Worm (Caenorhabditis elegans) whole organism, late embryonic: ENCODE measurements around the gene F59A6.10.

Experiments used
- C08G9.2 ChIP-seq: sonication (generic microtip); optimal IDR thresholded peaks from 2 replicates; lab custom pipeline; 2016; ENCODE audit warnings: mild to moderate bottlenecking, missing genetic modification characterization, moderate library complexity, missing compliant biosample characterization
- C38D4.7 ChIP-seq: fragments of 200-800 bp; sonication (Bioruptor generic); optimal IDR thresholded peaks from 2 replicates; lab custom pipeline; 2018; ENCODE audit warnings: mild to moderate bottlenecking, missing genetic modification characterization, moderate library complexity, missing compliant biosample characterization
- F13H6.1 ChIP-seq: sonication (generic microtip); optimal IDR thresholded peaks from 2 replicates; lab custom pipeline; 2016; ENCODE audit warnings: missing genetic modification characterization, missing compliant biosample characterization
- K02D7.2 ChIP-seq: sonication (generic microtip); optimal IDR thresholded peaks from 2 replicates; lab custom pipeline; 2017; ENCODE audit warnings: mild to moderate bottlenecking, missing genetic modification characterization, missing compliant biosample characterization
- K09A11.1 ChIP-seq: sonication (generic microtip); optimal IDR thresholded peaks from 2 replicates; lab custom pipeline; 2017; ENCODE audit warnings: antibody characterized with exemption, mild to moderate bottlenecking, missing genetic modification characterization, missing compliant biosample characterization; ENCODE audit not compliant: insufficient read depth
- ceh-14 ChIP-seq: sonication (generic microtip); optimal IDR thresholded peaks from 2 replicates; lab custom pipeline; 2016; ENCODE audit warnings: missing genotype, missing genetic modification characterization, missing compliant biosample characterization
- ceh-18 ChIP-seq: sonication (generic microtip); optimal IDR thresholded peaks from 2 replicates; lab custom pipeline; 2016; ENCODE audit warnings: missing genetic modification characterization, missing compliant biosample characterization
- ceh-19 ChIP-seq: fragments of 200-800 bp; sonication (Bioruptor generic); optimal IDR thresholded peaks from 2 replicates; lab custom pipeline; 2018; ENCODE audit warnings: mild to moderate bottlenecking, missing genetic modification characterization, missing compliant biosample characterization
- ceh-2 ChIP-seq: sonication (generic microtip); optimal IDR thresholded peaks from 2 replicates; lab custom pipeline; 2016; ENCODE audit warnings: missing genotype, missing genetic modification characterization, missing compliant biosample characterization
- ceh-22 ChIP-seq: sonication (generic microtip); optimal IDR thresholded peaks from 2 replicates; lab custom pipeline; 2017; ENCODE audit warnings: missing biosample characterization, missing genetic modification characterization
- ceh-34 ChIP-seq: sonication (generic microtip); optimal IDR thresholded peaks from 2 replicates; lab custom pipeline; 2016; ENCODE audit warnings: mild to moderate bottlenecking, missing genetic modification characterization, missing compliant biosample characterization
- ceh-45 ChIP-seq: fragments of 200-800 bp; sonication (Bioruptor generic); IDR thresholded peaks from 2 replicates; pipeline ENCODE4 v1.3.6; 2022; ENCODE audit warnings: missing genetic modification reagents, missing genetic modification characterization, missing compliant biosample characterization
- ceh-6 ChIP-seq: fragments of 200-800 bp; sonication (Bioruptor generic); optimal IDR thresholded peaks from 2 replicates; lab custom pipeline; 2018; ENCODE audit warnings: mild to moderate bottlenecking, missing genetic modification characterization, missing compliant biosample characterization
- ceh-9 ChIP-seq: sonication (generic microtip); optimal IDR thresholded peaks from 2 replicates; lab custom pipeline; 2016; ENCODE audit warnings: mild to moderate bottlenecking, missing genetic modification characterization, inconsistent platforms, missing compliant biosample characterization
- dmd-4 ChIP-seq: sonication (generic microtip); optimal IDR thresholded peaks from 2 replicates; lab custom pipeline; 2016; ENCODE audit warnings: borderline replicate concordance, missing genetic modification characterization, missing compliant biosample characterization
- dve-1 ChIP-seq: sonication (generic microtip); optimal IDR thresholded peaks from 2 replicates; lab custom pipeline; 2017; ENCODE audit warnings: antibody characterized with exemption, mild to moderate bottlenecking, missing genetic modification characterization, missing compliant biosample characterization
- elt-2 ChIP-seq: sonication (generic microtip); optimal IDR thresholded peaks from 2 replicates; lab custom pipeline; 2016; ENCODE audit warnings: missing genetic modification reagents, missing genetic modification characterization, missing compliant biosample characterization
- elt-4 ChIP-seq: sonication (generic microtip); optimal IDR thresholded peaks from 2 replicates; lab custom pipeline; 2016; ENCODE audit warnings: missing genetic modification characterization, missing compliant biosample characterization
- eyg-1 ChIP-seq: sonication (generic microtip); optimal IDR thresholded peaks from 2 replicates; lab custom pipeline; 2016; ENCODE audit warnings: missing genotype, missing genetic modification characterization, missing compliant biosample characterization
- hlh-30 ChIP-seq: sonication (generic microtip); optimal IDR thresholded peaks from 2 replicates; lab custom pipeline; 2017; ENCODE audit warnings: antibody characterized with exemption, missing genetic modification characterization, missing compliant biosample characterization; ENCODE audit not compliant: insufficient read depth
- hlh-6 ChIP-seq: sonication (generic microtip); optimal IDR thresholded peaks from 2 replicates; lab custom pipeline; 2016; ENCODE audit warnings: missing genotype, missing genetic modification characterization, missing compliant biosample characterization
- hlh-8 ChIP-seq: sonication (generic microtip); optimal IDR thresholded peaks from 2 replicates; lab custom pipeline; 2016; ENCODE audit warnings: missing genotype, missing genetic modification characterization, missing compliant biosample characterization
- lim-6 ChIP-seq: sonication (generic microtip); optimal IDR thresholded peaks from 2 replicates; lab custom pipeline; 2016; ENCODE audit warnings: missing genetic modification characterization, missing compliant biosample characterization
- madf-2 ChIP-seq: sonication (generic microtip); optimal IDR thresholded peaks from 2 replicates; lab custom pipeline; 2017; ENCODE audit warnings: missing genetic modification characterization, missing compliant biosample characterization
- mec-3 ChIP-seq: sonication (generic microtip); optimal IDR thresholded peaks from 2 replicates; lab custom pipeline; 2016; ENCODE audit warnings: borderline replicate concordance, missing genetic modification characterization, missing compliant biosample characterization
- nhr-232 ChIP-seq: sonication (generic microtip); optimal IDR thresholded peaks from 2 replicates; lab custom pipeline; 2016; ENCODE audit warnings: missing genetic modification characterization, missing compliant biosample characterization
- odd-2 ChIP-seq: sonication (generic microtip); optimal IDR thresholded peaks from 2 replicates; lab custom pipeline; 2017; ENCODE audit warnings: antibody characterized with exemption, mild to moderate bottlenecking, missing genetic modification characterization, missing compliant biosample characterization
- pat-9 ChIP-seq: fragments of 200-800 bp; sonication (Bioruptor generic); optimal IDR thresholded peaks from 2 replicates; lab custom pipeline; 2018; ENCODE audit warnings: mild to moderate bottlenecking, missing genetic modification characterization, moderate library complexity, missing compliant biosample characterization
- pha-2 ChIP-seq: sonication (generic microtip); optimal IDR thresholded peaks from 2 replicates; lab custom pipeline; 2017; ENCODE audit warnings: mild to moderate bottlenecking, missing genetic modification characterization, missing compliant biosample characterization
- pha-4 ChIP-seq: fragments of 150-350 bp; optimal IDR thresholded peaks from 2 replicates; lab custom pipeline; 2018; ENCODE audit warnings: missing biosample characterization, missing genetic modification reagents, missing genetic modification characterization
- pqm-1 ChIP-seq: sonication (generic microtip); optimal IDR thresholded peaks from 2 replicates; lab custom pipeline; 2016; ENCODE audit warnings: missing genetic modification characterization, missing compliant biosample characterization
- rnt-1 ChIP-seq: sonication (generic microtip); optimal IDR thresholded peaks from 2 replicates; lab custom pipeline; 2016; ENCODE audit warnings: missing genetic modification characterization, missing compliant biosample characterization
- syd-9 ChIP-seq: sonication (generic microtip); optimal IDR thresholded peaks from 2 replicates; lab custom pipeline; 2016; ENCODE audit warnings: mild to moderate bottlenecking, missing genetic modification characterization, moderate library complexity, missing compliant biosample characterization
- ttx-3 ChIP-seq: sonication (generic microtip); optimal IDR thresholded peaks from 2 replicates; lab custom pipeline; 2016; ENCODE audit warnings: missing genetic modification reagents, missing genetic modification characterization, missing compliant biosample characterization
- zip-5 ChIP-seq: sonication (generic microtip); optimal IDR thresholded peaks from 2 replicates; lab custom pipeline; 2016; ENCODE audit warnings: missing genetic modification characterization, missing compliant biosample characterization

F59A6.10 gene

ce11 chrII:4999122-4999521, 4.6 kb upstream of the F59A6.10 start, which contains the start of gene citk-2 (continued):
- TF ChIP-seq K09A11.1 (tag; lab: Kevin White, UChicago) (no peak), K02D7.2 (tag; lab: Kevin White, UChicago) (no peak), odd-2 (tag; lab: Kevin White, UChicago) (no peak), pha-2 (tag; lab: Kevin White, UChicago) (no peak), C08G9.2 (tag; lab: Kevin White, UChicago) (no peak), madf-2 (tag; lab: Kevin White, UChicago) (no peak), C38D4.7 (GFP tag; lab: Kevin White, UChicago) (no peak), lim-6 (tag; lab: Kevin White, UChicago) (no peak), elt-4 (tag; lab: Kevin White, UChicago) (no peak), ceh-18 (no peak)
- TF ChIP-seq, all 69 proteins: peak for 11

- TF ChIP-seq ceh-19 (GFP tag; lab: Kevin White, UChicago) (no peak), hlh-8 (tag; lab: Kevin White, UChicago) (no peak), ceh-14 (no peak), F13H6.1 (tag; lab: Kevin White, UChicago) (no peak), rnt-1 (tag; lab: Kevin White, UChicago) (no peak), ceh-45 (GFP tag; lab: Robert Waterston, UW) (no peak), ceh-9 (tag; lab: Kevin White, UChicago) (no peak), hlh-6 (tag; lab: Kevin White, UChicago) (no peak), ceh-34 (tag; lab: Kevin White, UChicago) (no peak), dve-1 (tag; lab: Kevin White, UChicago) (no peak), ceh-6 (no peak)
Measured at ce11 chrII:5001866-5002265, 1.9 kb upstream of the F59A6.10 start.

- TF ChIP-seq pqm-1 (tag; lab: Kevin White, UChicago), result no peak
- no peak for TF ChIP-seq ceh-22 (tag; lab: Kevin White, UChicago)
Measured at ce11 chrII:5004781-5005180, 1.0 kb downstream of the F59A6.10 start, which contains the start of gene F59A6.4. F59A6.4 (plus strand) TSS chrII:5005081.

ce11 chrII:5008033-5008432, 4.3 kb downstream of the F59A6.10 start, which contains the start of gene F59A6.3:
F59A6.3 (plus strand) TSS chrII:5008333.
- no peak for TF ChIP-seq rnt-1 (tag; lab: Kevin White, UChicago)
- TF ChIP-seq nhr-232 (tag; lab: Kevin White, UChicago), result no peak
- TF ChIP-seq ceh-6, result no peak
- TF ChIP-seq C38D4.7 (GFP tag; lab: Kevin White, UChicago), result no peak
- no peak for TF ChIP-seq ttx-3
- TF ChIP-seq dmd-4 (tag; lab: Kevin White, UChicago), result no peak
- TF ChIP-seq zip-5, result no peak
- TF ChIP-seq hlh-30 (tag; lab: Kevin White, UChicago), result no peak
- no peak for TF ChIP-seq pat-9
- no peak for TF ChIP-seq elt-2 (tag; lab: Kevin White, UChicago)
- no peak for TF ChIP-seq eyg-1 (tag; lab: Kevin White, UChicago)
- no peak for TF ChIP-seq ceh-2 (tag; lab: Kevin White, UChicago)
- no peak for TF ChIP-seq pha-4 (tag; lab: Kevin White, UChicago)
- TF ChIP-seq ceh-14, result no peak
- no peak for TF ChIP-seq pqm-1 (tag; lab: Kevin White, UChicago)
- TF ChIP-seq ceh-9 (tag; lab: Kevin White, UChicago), result no peak
- no peak for TF ChIP-seq syd-9 (tag; lab: Kevin White, UChicago)
- TF ChIP-seq F13H6.1 (tag; lab: Kevin White, UChicago), result no peak
- TF ChIP-seq mec-3 (tag; lab: Kevin White, UChicago), result no peak
